Fruit fly (Drosophila melanogaster): ENCODE measurements around the gene obst-H.

obst-H gene

dm6 chr3L:15532368-15533030 is 3.5 kb upstream of the obst-H start (continued):
- TF ChIP-seq CG6689 (GFP tag; IDR thresholded peaks at IDR 0.05) = peak; percentile 34; the same call in 1 of the 2 replicates
- TF ChIP-seq lola (GFP tag; optimal IDR thresholded peaks at IDR 0.05) = peak in 1 of 3 experiments; percentile 42
- peak; percentile 14 for TF ChIP-seq Myb (GFP tag; optimal IDR thresholded peaks at IDR 0.05)
- TF ChIP-seq CG4424 (GFP tag; optimal IDR thresholded peaks at IDR 0.05) = peak; percentile 63
- peak; percentile 29; the same call in 1 of the 2 replicates for TF ChIP-seq CG1024 (GFP tag; IDR thresholded peaks at IDR 0.05)
- peak in 1 of 2 experiments; percentile 33 for TF ChIP-seq chif (GFP tag; optimal IDR thresholded peaks at IDR 0.05)
- TF ChIP-seq sd (tag; optimal IDR thresholded peaks at IDR 0.05) = peak; percentile 18
- TF ChIP-seq gsb (GFP tag; IDR thresholded peaks at IDR 0.05) = peak; percentile 47; the same call in 1 of the 2 replicates
- peak; percentile 21; the same call in 1 of the 4 replicates for TF ChIP-seq Gug (GFP tag; IDR thresholded peaks at IDR 0.05)
- TF ChIP-seq CG5245 (GFP tag; optimal IDR thresholded peaks at IDR 0.05) = no peak
- TF ChIP-seq run (tag; optimal IDR thresholded peaks at IDR 0.05) = no peak
- 0 out of 3 replicates have a peak, but pooled peaks have one; percentile 39 for TF ChIP-seq C15 (GFP tag; IDR thresholded peaks at IDR 0.05)
- TF ChIP-seq Atf6 (GFP tag; IDR thresholded peaks at IDR 0.05) = peak; percentile 52; the same call in 1 of the 2 replicates
- peak; percentile 23; the same call in 1 of the 2 replicates for TF ChIP-seq chm (GFP tag; IDR thresholded peaks at IDR 0.05)
- no peak for TF ChIP-seq NfI (GFP tag; optimal IDR thresholded peaks at IDR 0.05)
- no peak for TF ChIP-seq CG11723 (GFP tag; optimal IDR thresholded peaks at IDR 0.05)
- TF ChIP-seq CG11456 (GFP tag; IDR thresholded peaks at IDR 0.05) = 0 out of 3 replicates have a peak, but pooled peaks have one; percentile 43
- TF ChIP-seq CG16779 (GFP tag; IDR thresholded peaks at IDR 0.05) = no peak
- peak; percentile 73 for TF ChIP-seq vvl (GFP tag; IDR thresholded peaks at IDR 0.05)
- TF ChIP-seq cwo (GFP tag; optimal IDR thresholded peaks at IDR 0.05) = peak; percentile 34
- TF ChIP-seq gcm (GFP tag; optimal IDR thresholded peaks at IDR 0.05) = peak; percentile 79
- 0 out of 3 replicates have a peak, but pooled peaks have one; percentile 26 for TF ChIP-seq ase (GFP tag; IDR thresholded peaks at IDR 0.05)
- TF ChIP-seq pros (GFP tag; optimal IDR thresholded peaks at IDR 0.05) = peak; percentile 61
- TF ChIP-seq Ada2b (GFP tag; IDR thresholded peaks at IDR 0.05) = peak; percentile 59
- peak; percentile 55; the same call in 1 of the 2 replicates for TF ChIP-seq CG32772 (GFP tag; IDR thresholded peaks at IDR 0.05)
- no peak for TF ChIP-seq CG4854 (GFP tag; optimal IDR thresholded peaks at IDR 0.05)
- TF ChIP-seq lmd (GFP tag; IDR thresholded peaks at IDR 0.05) = peak; percentile 58
- no peak for TF ChIP-seq pum (GFP tag; optimal IDR thresholded peaks at IDR 0.05)
- TF ChIP-seq abd-A (tag; optimal IDR thresholded peaks at IDR 0.05) = peak; percentile 10
- TF ChIP-seq otp (GFP tag; IDR thresholded peaks at IDR 0.05) = 0 out of 3 replicates have a peak, but pooled peaks have one; percentile 43
- peak; percentile 51 for TF ChIP-seq grau (tag; optimal IDR thresholded peaks at IDR 0.05)
- TF ChIP-seq CG11695 (GFP tag; IDR thresholded peaks at IDR 0.05) = peak; percentile 39; the same call in 1 of the 3 replicates
- no peak for TF ChIP-seq prd (optimal IDR thresholded peaks at IDR 0.05)
- TF ChIP-seq prd (GFP tag; IDR thresholded peaks at IDR 0.05) = peak; percentile 70
- TF ChIP-seq Six4 (GFP tag; optimal IDR thresholded peaks at IDR 0.05) = peak; percentile 44
- TF ChIP-seq wdn (GFP tag; IDR thresholded peaks at IDR 0.05) = 0 out of 2 replicates have a peak, but pooled peaks have one; percentile 5
- peak; percentile 27; the same call in 1 of the 2 replicates for TF ChIP-seq klu (GFP tag; IDR thresholded peaks at IDR 0.05)
- peak; percentile 39 for TF ChIP-seq gem (tag; optimal IDR thresholded peaks at IDR 0.05)
- peak; percentile 27 for TF ChIP-seq Antp (GFP tag; optimal IDR thresholded peaks at IDR 0.05)
- TF ChIP-seq pan (optimal IDR thresholded peaks at IDR 0.05) = no peak
- TF ChIP-seq pan (GFP tag; optimal IDR thresholded peaks at IDR 0.05 in 1 of 2, IDR thresholded peaks at IDR 0.05 in 1 of 2) = peak in 1 of 2 experiments; percentile 72
- TF ChIP-seq Sox102F (GFP tag; optimal IDR thresholded peaks at IDR 0.05) = peak; percentile 26
- TF ChIP-seq Deaf1 (tag; optimal IDR thresholded peaks at IDR 0.05) = peak; percentile 69
- TF ChIP-seq gfzf (GFP tag; optimal IDR thresholded peaks at IDR 0.05) = no peak
- TF ChIP-seq pb (GFP tag; optimal IDR thresholded peaks at IDR 0.05) = no peak
- no peak for TF ChIP-seq CG30020 (tag; optimal IDR thresholded peaks at IDR 0.05)
- TF ChIP-seq zfh2 (GFP tag; optimal IDR thresholded peaks at IDR 0.05) = peak; percentile 22
- TF ChIP-seq CG11504 (tag; optimal IDR thresholded peaks at IDR 0.05) = peak; percentile 76
- TF ChIP-seq Pdp1 (GFP tag; optimal IDR thresholded peaks at IDR 0.05) = peak in 1 of 2 experiments; percentile 32

Data from whole organism, embryonic.